Worm (Caenorhabditis elegans) whole organism, L3 larva: ENCODE results near the gene lpr-3.

Source experiments
- R02D3.7 ChIP-seq: fragments of 150-350 bp; optimal IDR thresholded peaks from 2 replicates; lab custom pipeline; 2014; ENCODE audit warnings: missing biosample characterization, missing genetic modification characterization
- ZK546.5 ChIP-seq: sonication (generic microtip); optimal IDR thresholded peaks from 2 replicates; lab custom pipeline; 2017; ENCODE audit warnings: missing biosample characterization, missing genetic modification characterization
- ama-1 ChIP-seq: fragments of 150-350 bp; optimal IDR thresholded peaks from 2 replicates; lab custom pipeline; 2018
- ceh-16 ChIP-seq: sonication (generic microtip); optimal IDR thresholded peaks from 2 replicates; lab custom pipeline; 2017; ENCODE audit warnings: missing biosample characterization, missing genetic modification characterization
- ceh-28 ChIP-seq: fragments of 150-350 bp; optimal IDR thresholded peaks from 2 replicates; lab custom pipeline; 2014; ENCODE audit warnings: missing biosample characterization, missing genetic modification reagents, missing genetic modification characterization
- daf-12 ChIP-seq: fragments of 150-350 bp; optimal IDR thresholded peaks from 2 replicates; lab custom pipeline; 2014; ENCODE audit warnings: missing biosample characterization, missing genetic modification reagents, missing genetic modification characterization
- egl-5 ChIP-seq: fragments of 150-350 bp; optimal IDR thresholded peaks from 2 replicates; lab custom pipeline; 2017; ENCODE audit warnings: missing biosample characterization, missing genetic modification reagents, missing genetic modification characterization, inconsistent platforms
- elt-2 ChIP-seq: sonication (generic microtip); optimal IDR thresholded peaks from 2 replicates; lab custom pipeline; 2016; ENCODE audit warnings: missing genetic modification reagents, mild to moderate bottlenecking, missing genetic modification characterization, missing compliant biosample characterization
- elt-3 ChIP-seq, 3 experiments: fragments of 150-350 bp in 1 of 3; sonication (generic microtip) in 2 of 3; optimal IDR thresholded peaks; 2 replicates in 2 of 3; 4 replicates in 1 of 3; lab custom pipeline; 2014 to 2017; ENCODE audit warnings: missing biosample characterization in 3 of 3, missing genetic modification characterization in 3 of 3
- fkh-10 ChIP-seq: sonication (generic microtip); optimal IDR thresholded peaks from 2 replicates; lab custom pipeline; 2017; ENCODE audit warnings: missing biosample characterization, missing genetic modification reagents, missing genetic modification characterization
- fos-1 ChIP-seq: fragments of 150-350 bp; optimal IDR thresholded peaks from 2 replicates; lab custom pipeline; 2014; ENCODE audit warnings: missing biosample characterization, missing genetic modification characterization
- hmg-11 ChIP-seq: sonication (generic microtip); optimal IDR thresholded peaks from 2 replicates; lab custom pipeline; 2016; ENCODE audit warnings: missing genetic modification characterization, missing compliant biosample characterization
- jun-1 ChIP-seq: fragments of 150-350 bp; optimal IDR thresholded peaks from 2 replicates; lab custom pipeline; 2014; ENCODE audit warnings: missing biosample characterization, missing genetic modification reagents, missing genetic modification characterization
- lin-15B ChIP-seq: fragments of 150-350 bp; optimal IDR thresholded peaks from 2 replicates; lab custom pipeline; 2014; ENCODE audit warnings: missing biosample characterization, missing genetic modification characterization
- lin-39 ChIP-seq: fragments of 150-350 bp; optimal IDR thresholded peaks from 2 replicates; lab custom pipeline; 2018; ENCODE audit warnings: missing biosample characterization, missing genetic modification reagents, missing genetic modification characterization
- nfya-1 ChIP-seq: sonication (generic microtip); optimal IDR thresholded peaks from 2 replicates; lab custom pipeline; 2017; ENCODE audit warnings: missing genetic modification characterization, mild to moderate bottlenecking, missing compliant biosample characterization, antibody characterized with exemption, moderate library complexity; ENCODE audit not compliant: insufficient read depth
- nhr-11 ChIP-seq: fragments of 150-350 bp; optimal IDR thresholded peaks from 2 replicates; lab custom pipeline; 2014; ENCODE audit warnings: missing biosample characterization, missing genetic modification characterization
- nhr-12 ChIP-seq: fragments of 150-350 bp; optimal IDR thresholded peaks from 2 replicates; lab custom pipeline; 2014; ENCODE audit warnings: missing biosample characterization, missing genetic modification characterization
- nhr-23 ChIP-seq: fragments of 150-350 bp; optimal IDR thresholded peaks from 2 replicates; lab custom pipeline; 2014; ENCODE audit warnings: missing biosample characterization, missing genetic modification reagents, missing genetic modification characterization
- nhr-237 ChIP-seq: fragments of 150-350 bp; optimal IDR thresholded peaks from 2 replicates; lab custom pipeline; 2014; ENCODE audit warnings: missing biosample characterization, missing genetic modification characterization
- nhr-25 ChIP-seq: sonication (generic microtip); optimal IDR thresholded peaks from 2 replicates; lab custom pipeline; 2017; ENCODE audit warnings: missing biosample characterization, missing genetic modification characterization
- nhr-28 ChIP-seq: fragments of 150-350 bp; optimal IDR thresholded peaks from 2 replicates; lab custom pipeline; 2014; ENCODE audit warnings: missing biosample characterization, missing genetic modification characterization
- nhr-43 ChIP-seq: sonication (generic microtip); optimal IDR thresholded peaks from 2 replicates; lab custom pipeline; 2016; ENCODE audit warnings: mild to moderate bottlenecking, missing genetic modification characterization, missing compliant biosample characterization; ENCODE audit not compliant: poor library complexity, severe bottlenecking
- nhr-67 ChIP-seq: fragments of 150-350 bp; optimal IDR thresholded peaks from 2 replicates; lab custom pipeline; 2014; ENCODE audit warnings: missing biosample characterization, missing genetic modification characterization
- pha-4 ChIP-seq: fragments of 150-350 bp; optimal IDR thresholded peaks from 2 replicates; lab custom pipeline; 2014; ENCODE audit warnings: missing biosample characterization, missing genetic modification reagents, missing genetic modification characterization
- pqm-1 ChIP-seq: fragments of 150-350 bp; optimal IDR thresholded peaks from 2 replicates; lab custom pipeline; 2017; ENCODE audit warnings: missing biosample characterization, missing genetic modification characterization, inconsistent platforms
- skn-1 ChIP-seq: fragments of 150-350 bp; optimal IDR thresholded peaks from 2 replicates; lab custom pipeline; 2014; ENCODE audit warnings: missing biosample characterization, missing genetic modification characterization
- snpc-4 ChIP-seq: fragments of 150-350 bp; optimal IDR thresholded peaks from 2 replicates; lab custom pipeline; 2014; ENCODE audit warnings: missing biosample characterization, missing genetic modification characterization
- tbx-2 ChIP-seq: sonication (generic microtip); optimal IDR thresholded peaks from 2 replicates; lab custom pipeline; 2016; ENCODE audit warnings: mild to moderate bottlenecking, missing genetic modification characterization, missing compliant biosample characterization
- unc-39 ChIP-seq: sonication (generic microtip); optimal IDR thresholded peaks from 4 replicates; lab custom pipeline; 2017; ENCODE audit warnings: missing biosample characterization, missing genetic modification characterization
- zag-1 ChIP-seq: fragments of 150-350 bp; optimal IDR thresholded peaks from 2 replicates; lab custom pipeline; 2014; ENCODE audit warnings: missing biosample characterization, missing genetic modification characterization
- ztf-4 ChIP-seq: fragments of 150-350 bp; optimal IDR thresholded peaks from 2 replicates; lab custom pipeline; 2014; ENCODE audit warnings: missing biosample characterization, missing genetic modification characterization

Gene lpr-3

DNA sequence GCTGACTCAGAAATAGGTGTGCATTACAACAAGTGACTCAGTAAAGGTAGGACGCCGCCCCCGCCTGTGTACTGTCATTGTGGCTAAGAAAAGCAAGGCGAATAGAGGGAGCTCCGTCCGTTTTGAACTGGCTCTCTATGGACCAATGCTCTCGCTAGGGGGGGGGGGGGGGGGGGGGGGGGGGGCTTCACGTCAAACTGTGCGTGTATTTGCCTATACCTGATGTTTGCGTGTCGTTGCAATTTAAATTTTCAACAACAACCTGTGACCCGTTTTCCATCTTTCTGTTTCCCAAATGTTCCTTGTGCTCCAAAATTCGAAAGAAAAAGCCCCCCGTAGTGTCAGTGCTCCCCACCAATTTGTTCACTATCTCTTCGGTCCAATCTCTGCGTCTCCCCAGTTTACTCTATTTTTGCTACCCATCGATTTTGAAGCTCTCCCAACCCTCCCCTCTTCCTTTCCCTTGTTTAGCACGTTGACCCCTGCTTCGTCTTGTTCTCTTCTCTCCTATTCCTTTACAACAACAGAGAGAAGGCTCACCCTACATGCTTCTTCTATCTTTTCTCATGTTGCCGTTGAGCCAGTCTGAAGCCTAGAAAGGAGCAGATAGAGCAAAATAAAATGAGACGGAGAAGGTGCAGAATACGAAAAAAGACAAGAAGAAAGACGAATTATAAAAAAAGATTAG, 22.6 kb upstream of the lpr-3 start:
- no peak for TF ChIP-seq R02D3.7 (tag; lab: Kevin White, UChicago)
- TF ChIP-seq nfya-1 = peak; percentile 69
- TF ChIP-seq lin-15B = peak; percentile 10
- TF ChIP-seq tbx-2 (tag; lab: Kevin White, UChicago) = peak; percentile 23
- peak; percentile 10 for TF ChIP-seq pqm-1 (tag; lab: Kevin White, UChicago)
- peak; percentile 69 for TF ChIP-seq pha-4 (tag; lab: Kevin White, UChicago)
- TF ChIP-seq lin-39 (tag; lab: Kevin White, UChicago) = peak; percentile 72
- TF ChIP-seq daf-12 (tag; lab: Kevin White, UChicago) = no peak
- TF ChIP-seq ceh-28 (tag; lab: Kevin White, UChicago) = peak; percentile 43
- TF ChIP-seq nhr-43 = no peak
- peak; percentile 27 for TF ChIP-seq hmg-11 (tag; lab: Kevin White, UChicago)
- TF ChIP-seq fos-1 = no peak
- peak; percentile 1 for TF ChIP-seq nhr-11
- no peak for TF ChIP-seq ceh-16 (tag; lab: Kevin White, UChicago)
- peak; percentile 31 for TF ChIP-seq fkh-10
- TF ChIP-seq snpc-4 (tag; lab: Kevin White, UChicago) = no peak
- no peak for TF ChIP-seq nhr-237 (tag; lab: Kevin White, UChicago)
- no peak for TF ChIP-seq zag-1
- TF ChIP-seq unc-39 (tag; lab: Kevin White, UChicago) = no peak
- TF ChIP-seq elt-2 (tag; lab: Kevin White, UChicago) = peak; percentile 42
- TF ChIP-seq, all 47 proteins: peak for 11

ce11 chrX:11035563-11035962, 21.6 kb upstream of the lpr-3 start:
- TF ChIP-seq nfya-1 (peak; percentile 23), lin-39 (tag; lab: Kevin White, UChicago) (peak; percentile 40), egl-5 (tag; lab: Kevin White, UChicago) (peak; percentile 26), ceh-28 (tag; lab: Kevin White, UChicago) (no peak), ama-1 (lab: Kevin White, UChicago) (peak; percentile 3)
- TF ChIP-seq, all 47 proteins: peak for 4

DNA sequence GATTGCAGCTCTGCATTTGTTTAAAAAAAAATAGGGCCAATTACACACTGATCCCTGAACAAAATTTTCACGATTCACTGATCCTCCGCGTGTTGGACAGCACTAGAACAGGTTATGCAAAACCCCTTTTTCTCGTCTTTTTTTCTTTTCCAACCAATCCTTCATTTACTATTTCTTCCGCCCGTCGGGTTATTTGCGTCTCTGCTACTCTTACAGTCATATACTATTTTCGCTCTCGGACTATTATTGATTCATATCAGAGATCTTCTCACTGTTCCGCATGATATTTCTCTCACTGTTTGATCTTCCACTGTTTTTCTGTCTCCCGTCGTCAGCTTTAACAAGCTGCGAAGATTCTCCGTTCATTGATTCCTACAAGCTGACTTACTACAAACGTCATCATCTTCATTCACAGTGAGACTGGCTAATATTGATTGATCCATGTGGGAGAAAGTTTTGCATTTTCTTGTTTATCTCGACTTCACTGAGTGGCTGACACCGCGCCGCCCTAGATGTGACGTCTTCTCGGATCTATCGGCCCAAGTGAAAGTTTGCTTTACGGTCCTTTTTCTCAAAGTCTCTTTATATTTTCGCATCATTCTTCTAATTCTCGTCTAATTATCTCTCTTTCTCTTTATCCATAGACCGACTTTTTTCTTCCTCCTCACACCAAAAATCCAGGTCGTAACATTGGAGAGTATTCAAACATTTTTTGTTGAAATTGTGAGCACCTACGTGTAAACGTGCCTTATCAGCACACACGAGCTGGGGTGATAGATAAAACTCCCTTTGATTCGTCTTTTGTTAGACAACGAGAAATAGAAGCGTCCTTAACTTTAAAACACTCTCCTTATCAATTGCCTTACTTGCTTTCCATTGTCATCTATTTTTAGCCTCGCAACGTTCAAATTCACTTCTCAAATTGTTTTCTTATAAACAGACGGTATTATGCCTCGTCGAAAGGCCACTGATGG, 20.8 kb upstream of the lpr-3 start:
- peak; percentile 40 for TF ChIP-seq pha-4 (tag; lab: Kevin White, UChicago)
- TF ChIP-seq elt-2 (tag; lab: Kevin White, UChicago) = peak; percentile 91
- peak; percentile 15 for TF ChIP-seq tbx-2 (tag; lab: Kevin White, UChicago)
- no peak for TF ChIP-seq nhr-28
- no peak for TF ChIP-seq fkh-10
- TF ChIP-seq pqm-1 (tag; lab: Kevin White, UChicago) = peak; percentile 48
- peak; percentile 54 for TF ChIP-seq skn-1
- TF ChIP-seq nhr-43 = peak; percentile 36
- peak; percentile 23 for TF ChIP-seq hmg-11 (tag; lab: Kevin White, UChicago)
- TF ChIP-seq ztf-4 = no peak
- TF ChIP-seq nhr-12 (tag; lab: Kevin White, UChicago) = no peak
- peak; percentile 50 for TF ChIP-seq ceh-28 (tag; lab: Kevin White, UChicago)
- peak in 1 of 3 experiments; percentile 7 for TF ChIP-seq elt-3 (tag; optimal IDR thresholded peaks at IDR 0.05; lab: Kevin White, UChicago)
- peak; percentile 83 for TF ChIP-seq nhr-23 (tag; lab: Kevin White, UChicago)
- no peak for TF ChIP-seq nfya-1
- TF ChIP-seq nhr-25 = peak; percentile 19
- TF ChIP-seq ama-1 (lab: Kevin White, UChicago) = peak; percentile 61
- no peak for TF ChIP-seq ceh-16 (tag; lab: Kevin White, UChicago)
- no peak for TF ChIP-seq ZK546.5 (tag; lab: Kevin White, UChicago)
- TF ChIP-seq jun-1 (tag; lab: Kevin White, UChicago) = no peak

- TF ChIP-seq elt-3 (tag; optimal IDR thresholded peaks at IDR 0.05; lab: Kevin White, UChicago) = no peak
- TF ChIP-seq nhr-67 (tag; lab: Kevin White, UChicago) = no peak
- TF ChIP-seq ama-1 (lab: Kevin White, UChicago) = no peak
- no peak for TF ChIP-seq nhr-23 (tag; lab: Kevin White, UChicago)
- no peak for TF ChIP-seq nhr-237 (tag; lab: Kevin White, UChicago)
- no peak for TF ChIP-seq tbx-2 (tag; lab: Kevin White, UChicago)
- TF ChIP-seq nhr-43 = no peak
These were observed 19.0 kb upstream of the lpr-3 start for ce11 chrX:11038221-11038620.
